Worm (Caenorhabditis elegans): ENCODE measurements around the gene K07H8.5.

Gene K07H8.5

DNA sequence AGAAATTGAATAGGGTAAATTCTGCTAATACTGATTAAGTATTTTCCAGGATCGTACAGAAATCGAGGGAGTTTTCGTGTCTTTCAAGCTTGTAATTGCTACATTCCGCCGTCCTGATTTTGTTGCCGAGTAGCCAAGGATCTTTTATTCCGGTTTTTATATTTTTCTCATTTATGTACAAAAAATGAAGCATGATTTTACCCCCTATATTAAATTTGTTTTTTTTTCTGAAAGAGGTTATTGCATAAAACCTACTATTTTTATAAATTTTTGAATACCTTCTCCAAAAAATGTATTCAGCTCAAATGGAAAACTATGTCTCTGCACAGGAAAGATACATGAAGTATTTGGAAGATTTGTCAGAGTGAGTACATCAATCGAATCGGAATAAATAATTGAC, 31.5 kb downstream of the K07H8.5 start, which contains the start of gene F35H10.6:
Gene F35H10.6 (plus strand): TSS at position 301 of the 400 bp plus-strand sequence.
- no peak for TF ChIP-seq aly-1 (tag; optimal IDR thresholded peaks at IDR 0.05)
- TF ChIP-seq ceh-36 (tag; optimal IDR thresholded peaks at IDR 0.05), result no peak
- no peak for TF ChIP-seq tbx-11 (GFP tag; IDR thresholded peaks at IDR 0.05)
- TF ChIP-seq ama-1 (optimal IDR thresholded peaks at IDR 0.05), result no peak
- TF ChIP-seq sea-1 (GFP tag; conservative IDR thresholded peaks at IDR 0.05), result no peak
- no peak for TF ChIP-seq hnd-1 (tag; optimal IDR thresholded peaks at IDR 0.05)
- no peak for TF ChIP-seq tra-4 (tag; optimal IDR thresholded peaks at IDR 0.05)
- TF ChIP-seq B0310.2 (tag; optimal IDR thresholded peaks at IDR 0.05), result no peak
- no peak for TF ChIP-seq pes-1 (GFP tag; IDR thresholded peaks at IDR 0.05)
- TF ChIP-seq flt-1 (GFP tag; IDR thresholded peaks at IDR 0.05), result no peak
- no peak for TF ChIP-seq scrt-1 (GFP tag; IDR thresholded peaks at IDR 0.05)
- no peak for TF ChIP-seq tbx-37 (GFP tag; conservative IDR thresholded peaks at IDR 0.05)
- TF ChIP-seq hmg-4 (GFP tag; optimal IDR thresholded peaks at IDR 0.05), result no peak
- no peak for TF ChIP-seq hmbx-1 (tag; optimal IDR thresholded peaks at IDR 0.05)
- no peak for TF ChIP-seq ceh-13 (GFP tag; optimal IDR thresholded peaks at IDR 0.05)
- TF ChIP-seq ets-7 (tag; optimal IDR thresholded peaks at IDR 0.05), result no peak
- TF ChIP-seq F13C5.2 (tag; optimal IDR thresholded peaks at IDR 0.05), result no peak

ce11 chrIV:8300468-8300867, 32.3 kb downstream of the K07H8.5 start, which contains the start of gene F35H10.5:
F35H10.5 (plus strand) TSS chrIV:8300768.
- TF ChIP-seq hnd-1 (tag; optimal IDR thresholded peaks at IDR 0.05) (no peak), tbx-11 (GFP tag; IDR thresholded peaks at IDR 0.05) (no peak), tra-4 (tag; optimal IDR thresholded peaks at IDR 0.05) (no peak), ets-7 (tag; optimal IDR thresholded peaks at IDR 0.05) (no peak), hmbx-1 (tag; optimal IDR thresholded peaks at IDR 0.05) (no peak), aly-1 (tag; optimal IDR thresholded peaks at IDR 0.05) (no peak)

DNA sequence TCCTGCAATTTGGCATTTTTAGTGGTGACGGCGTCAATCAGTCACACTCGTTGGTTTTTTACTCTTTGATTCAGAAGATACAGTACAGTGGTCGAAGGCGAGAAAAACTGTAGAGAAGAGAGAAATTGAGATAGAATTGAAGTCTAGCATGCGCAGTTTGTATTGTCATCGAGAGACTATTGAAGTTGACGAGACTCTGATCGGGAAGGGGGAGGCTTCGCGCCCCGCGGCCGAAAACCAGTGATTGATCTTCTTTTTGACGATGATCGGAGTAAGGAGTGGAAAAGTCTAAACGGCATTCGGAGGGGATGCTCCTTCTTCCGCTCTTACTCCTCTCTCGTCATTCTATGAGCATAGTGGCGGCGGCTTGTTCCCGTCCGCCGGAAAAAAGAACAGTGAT, 33.8 kb downstream of the K07H8.5 start:
- no peak for TF ChIP-seq hmg-4 (GFP tag; optimal IDR thresholded peaks at IDR 0.05)
- no peak for TF ChIP-seq ceh-13 (GFP tag; optimal IDR thresholded peaks at IDR 0.05)
- TF ChIP-seq ceh-36 (tag; optimal IDR thresholded peaks at IDR 0.05), result no peak
- no peak for TF ChIP-seq aly-1 (tag; optimal IDR thresholded peaks at IDR 0.05)
- TF ChIP-seq flt-1 (GFP tag; IDR thresholded peaks at IDR 0.05), result no peak
- no peak for TF ChIP-seq hnd-1 (tag; optimal IDR thresholded peaks at IDR 0.05)
- TF ChIP-seq pes-1 (GFP tag; IDR thresholded peaks at IDR 0.05), result no peak
- TF ChIP-seq B0310.2 (tag; optimal IDR thresholded peaks at IDR 0.05), result no peak
- no peak for TF ChIP-seq tbx-37 (GFP tag; conservative IDR thresholded peaks at IDR 0.05)
- TF ChIP-seq sea-1 (GFP tag; conservative IDR thresholded peaks at IDR 0.05), result no peak
- TF ChIP-seq hmbx-1 (tag; optimal IDR thresholded peaks at IDR 0.05), result no peak

DNA sequence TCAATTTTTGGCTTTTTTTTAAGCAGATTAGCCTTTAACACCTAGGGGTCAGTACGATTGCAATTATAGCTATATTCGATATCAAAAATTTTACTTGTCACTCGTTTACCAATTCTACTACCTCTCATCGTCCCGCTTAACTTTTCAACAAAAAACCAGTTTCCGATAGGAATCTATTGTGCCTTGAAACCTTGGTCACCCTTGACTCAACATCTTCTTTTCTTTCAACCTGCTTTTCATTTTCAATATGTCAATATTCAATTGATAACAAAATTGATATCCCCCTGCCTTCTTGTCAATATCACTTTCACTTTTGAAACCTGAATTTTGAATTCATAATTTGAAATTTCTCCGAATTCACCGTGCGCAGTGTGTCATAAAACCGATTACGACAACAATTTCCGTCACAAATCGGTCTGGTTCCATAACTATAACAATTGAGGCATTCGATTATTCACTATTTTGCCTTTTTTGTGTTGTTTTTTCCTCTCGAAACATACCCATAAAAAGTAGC, 34.6 kb downstream of the K07H8.5 start:
- TF ChIP-seq B0310.2 (tag; optimal IDR thresholded peaks at IDR 0.05) (no peak), ceh-13 (GFP tag; optimal IDR thresholded peaks at IDR 0.05) (no peak), hmg-4 (GFP tag; optimal IDR thresholded peaks at IDR 0.05) (no peak), F13C5.2 (tag; optimal IDR thresholded peaks at IDR 0.05) (no peak), pes-1 (GFP tag; IDR thresholded peaks at IDR 0.05) (no peak)

- TF ChIP-seq ceh-36 (tag; optimal IDR thresholded peaks at IDR 0.05), result no peak
- no peak for TF ChIP-seq tbx-37 (GFP tag; conservative IDR thresholded peaks at IDR 0.05)
- no peak for TF ChIP-seq scrt-1 (GFP tag; IDR thresholded peaks at IDR 0.05)
- no peak for TF ChIP-seq B0310.2 (tag; optimal IDR thresholded peaks at IDR 0.05)
- TF ChIP-seq sea-1 (GFP tag; conservative IDR thresholded peaks at IDR 0.05), result no peak
- TF ChIP-seq tra-4 (tag; optimal IDR thresholded peaks at IDR 0.05), result no peak
- no peak for TF ChIP-seq hmg-4 (GFP tag; optimal IDR thresholded peaks at IDR 0.05)
- TF ChIP-seq ama-1 (optimal IDR thresholded peaks at IDR 0.05), result no peak
- no peak for TF ChIP-seq hnd-1 (tag; optimal IDR thresholded peaks at IDR 0.05)
- no peak for TF ChIP-seq flt-1 (GFP tag; IDR thresholded peaks at IDR 0.05)
Measured at ce11 chrIV:8303668-8304067, 35.5 kb downstream of the K07H8.5 start, which contains the start of gene vha-5. vha-5 (plus strand) TSS chrIV:8303968.

DNA sequence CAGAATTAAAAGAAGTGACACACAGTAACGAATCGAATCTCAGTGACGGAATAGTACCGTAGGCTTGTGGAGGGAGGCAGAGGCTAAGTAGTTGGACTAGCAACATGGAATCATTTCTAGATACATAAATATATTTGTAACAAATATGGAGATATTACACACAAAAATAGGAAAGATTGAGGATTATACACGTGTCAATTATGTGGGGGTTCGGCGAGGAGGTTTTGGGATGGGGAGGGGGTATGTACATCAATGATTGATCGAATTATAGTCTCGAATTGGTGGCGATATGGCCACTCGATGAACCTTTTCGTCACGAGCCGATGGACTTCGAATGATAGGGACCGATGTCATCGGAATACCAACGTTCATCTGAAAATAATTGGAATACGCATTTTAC, 39.3 kb downstream of the K07H8.5 start:
- TF ChIP-seq sea-1 (GFP tag; conservative IDR thresholded peaks at IDR 0.05), result no peak

ce11 chrIV:8312105-8312504, 44.0 kb downstream of the K07H8.5 start:
- TF ChIP-seq scrt-1 (GFP tag; IDR thresholded peaks at IDR 0.05) (no peak), sea-1 (GFP tag; conservative IDR thresholded peaks at IDR 0.05) (no peak), ets-7 (tag; optimal IDR thresholded peaks at IDR 0.05) (no peak), aly-1 (tag; optimal IDR thresholded peaks at IDR 0.05) (no peak), flt-1 (GFP tag; IDR thresholded peaks at IDR 0.05) (no peak), ceh-36 (tag; optimal IDR thresholded peaks at IDR 0.05) (no peak), tra-4 (tag; optimal IDR thresholded peaks at IDR 0.05) (no peak), ceh-13 (GFP tag; optimal IDR thresholded peaks at IDR 0.05) (no peak)

- TF ChIP-seq aly-1 (tag; optimal IDR thresholded peaks at IDR 0.05) (no peak), B0310.2 (tag; optimal IDR thresholded peaks at IDR 0.05) (no peak), flt-1 (GFP tag; IDR thresholded peaks at IDR 0.05) (no peak), ceh-36 (tag; optimal IDR thresholded peaks at IDR 0.05) (no peak), hmbx-1 (tag; optimal IDR thresholded peaks at IDR 0.05) (no peak), ceh-13 (GFP tag; optimal IDR thresholded peaks at IDR 0.05) (no peak)
Measured at ce11 chrIV:8312846-8313245, 44.7 kb downstream of the K07H8.5 start, which contains the start of gene F35H10.10. F35H10.10 (minus strand) TSS chrIV:8312946.

- TF ChIP-seq hnd-1 (tag; optimal IDR thresholded peaks at IDR 0.05) (no peak), ama-1 (optimal IDR thresholded peaks at IDR 0.05) (no peak), scrt-1 (GFP tag; IDR thresholded peaks at IDR 0.05) (no peak), tra-4 (tag; optimal IDR thresholded peaks at IDR 0.05) (no peak), flt-1 (GFP tag; IDR thresholded peaks at IDR 0.05) (no peak), ets-7 (tag; optimal IDR thresholded peaks at IDR 0.05) (no peak), hmbx-1 (tag; optimal IDR thresholded peaks at IDR 0.05) (no peak), B0310.2 (tag; optimal IDR thresholded peaks at IDR 0.05) (no peak), F13C5.2 (tag; optimal IDR thresholded peaks at IDR 0.05) (no peak), tbx-37 (GFP tag; conservative IDR thresholded peaks at IDR 0.05) (no peak), pes-1 (GFP tag; IDR thresholded peaks at IDR 0.05) (no peak), aly-1 (tag; optimal IDR thresholded peaks at IDR 0.05) (no peak), hmg-4 (GFP tag; optimal IDR thresholded peaks at IDR 0.05) (no peak)
Measured at ce11 chrIV:8317800-8318199, 49.7 kb downstream of the K07H8.5 start.

Measured in whole organism, early embryonic.